Worm (Caenorhabditis elegans) whole organism, L1 larva: ENCODE measurements around the gene sri-28.

ENCODE experiments used
- C16A3.4 ChIP-seq: fragments of 150-350 bp; optimal IDR thresholded peaks from 2 replicates; lab custom pipeline; 2014; ENCODE audit warnings: missing biosample characterization, missing genetic modification characterization
- Y116A8C.19 ChIP-seq: sonication (generic microtip); optimal IDR thresholded peaks from 2 replicates; lab custom pipeline; 2016; ENCODE audit warnings: missing compliant biosample characterization, missing genetic modification characterization, borderline replicate concordance
- ceh-8 ChIP-seq: fragments of 200-800 bp; sonication (Bioruptor generic); optimal IDR thresholded peaks from 2 replicates; lab custom pipeline; 2018; ENCODE audit warnings: mild to moderate bottlenecking, missing genetic modification characterization, moderate library complexity, missing compliant biosample characterization
- ceh-82 ChIP-seq, 3 experiments: fragments of 150-350 bp in 1 of 3; sonication (generic microtip) in 2 of 3; optimal IDR thresholded peaks; 2 replicates each; lab custom pipeline; 2014 to 2017; ENCODE audit warnings: missing biosample characterization in 3 of 3, missing genetic modification characterization in 3 of 3
- ceh-88 ChIP-seq: fragments of 200-800 bp; sonication (Bioruptor generic); IDR thresholded peaks from 2 replicates; pipeline ENCODE4 v1.3.6; 2022; ENCODE audit warnings: missing genetic modification characterization, missing compliant biosample characterization
- ceh-90 ChIP-seq: sonication (generic microtip); optimal IDR thresholded peaks from 2 replicates; lab custom pipeline; 2016; ENCODE audit warnings: missing genetic modification characterization, missing compliant biosample characterization
- dpl-1 ChIP-seq, 3 experiments: fragments of 150-350 bp in 2 of 3; sonication (generic microtip) in 1 of 3; optimal IDR thresholded peaks; 2 replicates each; lab custom pipeline; 2014 to 2017; ENCODE audit warnings: missing biosample characterization in 3 of 3, missing genetic modification characterization in 3 of 3, missing genetic modification reagents in 3 of 3
- dsc-1 ChIP-seq: sonication (generic microtip); optimal IDR thresholded peaks from 2 replicates; lab custom pipeline; 2016; ENCODE audit warnings: mild to moderate bottlenecking, missing genetic modification characterization, missing compliant biosample characterization
- efl-1 ChIP-seq, 4 experiments: fragments of 150-350 bp; optimal IDR thresholded peaks in 3 of 4; peaks in 1 of 4; 1 replicate in 1 of 4; 2 replicates in 3 of 4; lab custom pipeline; 2014; ENCODE audit warnings: missing biosample characterization in 2 of 4, missing genetic modification characterization in 2 of 4, missing genetic modification reagents in 2 of 4
- egl-13 ChIP-seq: sonication (generic microtip); optimal IDR thresholded peaks from 2 replicates; lab custom pipeline; 2016; ENCODE audit warnings: missing genotype, missing genetic modification reagents, missing genetic modification characterization, missing compliant biosample characterization
- egl-27 ChIP-seq, 2 experiments: fragments of 150-350 bp in 1 of 2; sonication (generic microtip); optimal IDR thresholded peaks; 3 replicates each; lab custom pipeline; 2017 to 2018; ENCODE audit warnings: missing biosample characterization in 2 of 2, missing genetic modification characterization in 2 of 2, missing genetic modification reagents in 2 of 2
- elt-2 ChIP-seq: sonication (generic microtip); optimal IDR thresholded peaks from 2 replicates; lab custom pipeline; 2016; ENCODE audit warnings: missing genetic modification characterization, mild to moderate bottlenecking, inconsistent platforms, missing compliant biosample characterization, missing genetic modification reagents
- ets-5 ChIP-seq: fragments of 200-800 bp; sonication (Bioruptor generic); IDR thresholded peaks from 2 replicates; pipeline ENCODE4 v1.3.6; 2022; ENCODE audit warnings: missing genetic modification characterization, missing compliant biosample characterization
- fos-1 ChIP-seq: fragments of 150-350 bp; optimal IDR thresholded peaks from 2 replicates; lab custom pipeline; 2014; ENCODE audit warnings: missing biosample characterization, missing genetic modification characterization
- hlh-4 ChIP-seq: sonication (generic microtip); optimal IDR thresholded peaks from 2 replicates; lab custom pipeline; 2016; ENCODE audit warnings: mild to moderate bottlenecking, missing genetic modification characterization, missing compliant biosample characterization
- isw-1 ChIP-seq: fragments of 200-800 bp; sonication (Bioruptor generic); IDR thresholded peaks from 2 replicates; pipeline ENCODE4 v1.3.6; 2022; ENCODE audit warnings: missing genetic modification characterization, missing compliant biosample characterization
- lin-14 ChIP-seq: fragments of 200-800 bp; sonication (Bioruptor generic); optimal IDR thresholded peaks from 2 replicates; lab custom pipeline; 2018; ENCODE audit warnings: mild to moderate bottlenecking, missing genetic modification characterization, moderate library complexity, missing compliant biosample characterization
- lin-35 ChIP-seq, 2 experiments: fragments of 150-350 bp; optimal IDR thresholded peaks; 2 replicates each; lab custom pipeline; 2014; ENCODE audit warnings: missing biosample characterization in 2 of 2, missing genetic modification characterization in 2 of 2, missing genetic modification reagents in 2 of 2
- lsy-2 ChIP-seq, 2 experiments: fragments of 150-350 bp; optimal IDR thresholded peaks; 2 replicates each; lab custom pipeline; 2014; ENCODE audit warnings: missing biosample characterization in 2 of 2, missing genetic modification characterization in 2 of 2
- mdl-1 ChIP-seq, 2 experiments: fragments of 150-350 bp; optimal IDR thresholded peaks; 2 replicates each; lab custom pipeline; 2014 to 2017; ENCODE audit warnings: missing biosample characterization in 2 of 2, missing genetic modification characterization in 2 of 2, inconsistent platforms in 1 of 2
- mef-2 ChIP-seq: fragments of 150-350 bp; optimal IDR thresholded peaks from 2 replicates; lab custom pipeline; 2014; ENCODE audit warnings: missing biosample characterization, missing genetic modification characterization
- mep-1 ChIP-seq: fragments of 150-350 bp; optimal IDR thresholded peaks from 2 replicates; lab custom pipeline; 2014; ENCODE audit warnings: missing biosample characterization, missing genetic modification characterization
- nhr-237 ChIP-seq: fragments of 150-350 bp; optimal IDR thresholded peaks from 2 replicates; lab custom pipeline; 2014; ENCODE audit warnings: missing biosample characterization, missing genetic modification characterization
- nhr-47 ChIP-seq: sonication (generic microtip); optimal IDR thresholded peaks from 2 replicates; lab custom pipeline; 2016; ENCODE audit warnings: mild to moderate bottlenecking, missing genetic modification characterization, moderate library complexity, missing compliant biosample characterization
- nhr-71 ChIP-seq: sonication (generic microtip); optimal IDR thresholded peaks from 2 replicates; lab custom pipeline; 2016; ENCODE audit warnings: mild to moderate bottlenecking, missing genetic modification characterization, moderate library complexity, missing compliant biosample characterization
- nhr-77 ChIP-seq: fragments of 150-350 bp; optimal IDR thresholded peaks from 2 replicates; lab custom pipeline; 2014; ENCODE audit warnings: missing biosample characterization, missing genetic modification characterization
- nhr-84 ChIP-seq: sonication (generic microtip); optimal IDR thresholded peaks from 2 replicates; lab custom pipeline; 2017; ENCODE audit warnings: missing biosample characterization, missing genetic modification characterization
- pag-3 ChIP-seq: sonication (generic microtip); optimal IDR thresholded peaks from 2 replicates; lab custom pipeline; 2017; ENCODE audit warnings: missing genetic modification characterization, mild to moderate bottlenecking, missing compliant biosample characterization, antibody characterized with exemption, borderline replicate concordance; ENCODE audit not compliant: insufficient read depth
- pqm-1 ChIP-seq: sonication (generic microtip); optimal IDR thresholded peaks from 3 replicates; lab custom pipeline; 2017; ENCODE audit warnings: missing biosample characterization, missing genetic modification characterization
- rnt-1 ChIP-seq: sonication (generic microtip); optimal IDR thresholded peaks from 2 replicates; lab custom pipeline; 2016; ENCODE audit warnings: mild to moderate bottlenecking, missing genetic modification characterization, moderate library complexity, missing compliant biosample characterization
- skn-1 ChIP-seq: fragments of 150-350 bp; optimal IDR thresholded peaks from 2 replicates; lab custom pipeline; 2014; ENCODE audit warnings: missing biosample characterization, missing genetic modification characterization
- snu-23 ChIP-seq: sonication (generic microtip); optimal IDR thresholded peaks from 2 replicates; lab custom pipeline; 2016; ENCODE audit warnings: missing genetic modification characterization, missing compliant biosample characterization
- sox-4 ChIP-seq: sonication (generic microtip); optimal IDR thresholded peaks from 2 replicates; lab custom pipeline; 2016; ENCODE audit warnings: missing genetic modification characterization, missing compliant biosample characterization
- sptf-1 ChIP-seq: fragments of 150-350 bp; optimal IDR thresholded peaks from 2 replicates; lab custom pipeline; 2014; ENCODE audit warnings: missing biosample characterization, missing genetic modification characterization
- tbx-2 ChIP-seq: sonication (generic microtip); optimal IDR thresholded peaks from 2 replicates; lab custom pipeline; 2016; ENCODE audit warnings: missing genetic modification characterization, missing compliant biosample characterization
- unc-130 ChIP-seq: fragments of 150-350 bp; optimal IDR thresholded peaks from 2 replicates; lab custom pipeline; 2017; ENCODE audit warnings: missing biosample characterization, missing genetic modification characterization, inconsistent platforms
- unc-62 ChIP-seq: fragments of 150-350 bp; optimal IDR thresholded peaks from 2 replicates; lab custom pipeline; 2014; ENCODE audit warnings: missing biosample characterization, missing genetic modification reagents, missing genetic modification characterization
- unc-86 ChIP-seq: sonication (generic microtip); optimal IDR thresholded peaks from 2 replicates; lab custom pipeline; 2016; ENCODE audit warnings: missing genetic modification characterization, missing compliant biosample characterization
- unc-98 ChIP-seq: fragments of 200-800 bp; sonication (Bioruptor generic); IDR thresholded peaks from 2 replicates; pipeline ENCODE4 v1.3.6; 2022; ENCODE audit warnings: missing genetic modification characterization, missing compliant biosample characterization
- vab-15 ChIP-seq: sonication (generic microtip); optimal IDR thresholded peaks from 2 replicates; lab custom pipeline; 2017; ENCODE audit warnings: missing genotype, mild to moderate bottlenecking, missing genetic modification characterization, missing compliant biosample characterization
- xbp-1 ChIP-seq: sonication (generic microtip); optimal IDR thresholded peaks from 2 replicates; lab custom pipeline; 2016; ENCODE audit warnings: missing genetic modification characterization, missing compliant biosample characterization

Gene sri-28

ce11 chrII:3055531-3055930 is 7.1 kb downstream of the sri-28 start:
- TF ChIP-seq snu-23 (peak; percentile 20), mep-1 (tag; lab: Kevin White, UChicago) (peak; percentile 33), pag-3 (tag; lab: Kevin White, UChicago) (no peak), rnt-1 (tag; lab: Kevin White, UChicago) (peak; percentile 24), ceh-90 (tag; lab: Kevin White, UChicago) (no peak), ets-5 (GFP tag; lab: Robert Waterston, UW) (no peak), vab-15 (no peak), skn-1 (tag; lab: Kevin White, UChicago) (peak; percentile 17), nhr-84 (tag; lab: Kevin White, UChicago) (no peak), isw-1 (no peak), unc-86 (tag; lab: Kevin White, UChicago) (no peak), ceh-88 (GFP tag; lab: Robert Waterston, UW) (no peak), lin-35 (GFP tag; optimal IDR thresholded peaks at IDR 0.05; lab: Kevin White, UChicago) (peak; percentile 20 to 22), dpl-1 (GFP tag; optimal IDR thresholded peaks at IDR 0.05; lab: Kevin White, UChicago) (peak in 1 of 3 experiments; percentile 9), lin-14 (peak; percentile 73), dsc-1 (tag; lab: Kevin White, UChicago) (peak; percentile 9), ceh-82 (tag; optimal IDR thresholded peaks at IDR 0.05; lab: Kevin White, UChicago) (peak in 1 of 3 experiments; percentile 49), nhr-77 (tag; lab: Kevin White, UChicago) (no peak), C16A3.4 (tag; lab: Kevin White, UChicago) (no peak), elt-2 (tag; lab: Kevin White, UChicago) (no peak), nhr-47 (peak; percentile 27)

ce11 chrII:3056266-3056872 is 7.9 kb downstream of the sri-28 start, which contains the start of gene lin-8:
TSS of gene lin-8 (plus strand) at chrII:3056822.
- no peak for TF ChIP-seq fos-1
- TF ChIP-seq nhr-237, result no peak
- no peak for TF ChIP-seq sptf-1 (tag; lab: Kevin White, UChicago)
- TF ChIP-seq sox-4 (tag; lab: Kevin White, UChicago), result no peak
- no peak for TF ChIP-seq Y116A8C.19 (tag; lab: Kevin White, UChicago)
- TF ChIP-seq tbx-2 (tag; lab: Kevin White, UChicago), result no peak
- TF ChIP-seq vab-15, result no peak
- no peak for TF ChIP-seq egl-13 (tag; lab: Kevin White, UChicago)
- TF ChIP-seq unc-130, result no peak
- TF ChIP-seq nhr-71 (tag; lab: Kevin White, UChicago), result no peak
- TF ChIP-seq unc-98 (GFP tag; lab: Robert Waterston, UW), result no peak
- TF ChIP-seq, all 84 proteins: peak for 0

ce11 chrII:3060782-3061181 is 12.3 kb downstream of the sri-28 start, which contains the start of gene Y25C1A.6:
TSS of gene Y25C1A.6 (plus strand) at chrII:3061082.
- TF ChIP-seq egl-13 (tag; lab: Kevin White, UChicago) (no peak), lin-35 (GFP tag; optimal IDR thresholded peaks at IDR 0.05; lab: Kevin White, UChicago) (no peak), unc-62 (GFP tag; lab: Kevin White, UChicago) (no peak), isw-1 (no peak), efl-1 (optimal IDR thresholded peaks at IDR 0.05; lab: Kevin White, UChicago) (no peak), efl-1 (GFP tag; optimal IDR thresholded peaks at IDR 0.05 in 1 of 2; lab: Kevin White, UChicago) (no peak), lsy-2 (tag; optimal IDR thresholded peaks at IDR 0.05; lab: Kevin White, UChicago) (no peak), xbp-1 (tag; lab: Kevin White, UChicago) (no peak), snu-23 (no peak), unc-86 (tag; lab: Kevin White, UChicago) (no peak), ceh-8 (GFP tag; lab: Kevin White, UChicago) (no peak), hlh-4 (no peak), nhr-84 (tag; lab: Kevin White, UChicago) (no peak), sptf-1 (tag; lab: Kevin White, UChicago) (no peak), nhr-77 (tag; lab: Kevin White, UChicago) (no peak), mef-2 (tag; lab: Kevin White, UChicago) (no peak), Y116A8C.19 (tag; lab: Kevin White, UChicago) (no peak), egl-27 (tag; optimal IDR thresholded peaks at IDR 0.05; lab: Kevin White, UChicago) (no peak), pqm-1 (tag; lab: Kevin White, UChicago) (no peak), mdl-1 (tag; optimal IDR thresholded peaks at IDR 0.05; lab: Kevin White, UChicago) (no peak)
- TF ChIP-seq, all 84 proteins: peak for 0
